Worm (Caenorhabditis elegans): ENCODE measurements around the gene math-15.
"Not testable (repeated sequence)": the region's sequence is repeated elsewhere in the genome, so short reads cannot be mapped to it uniquely, and the experiment has no call there.

The math-15 gene

DNA sequence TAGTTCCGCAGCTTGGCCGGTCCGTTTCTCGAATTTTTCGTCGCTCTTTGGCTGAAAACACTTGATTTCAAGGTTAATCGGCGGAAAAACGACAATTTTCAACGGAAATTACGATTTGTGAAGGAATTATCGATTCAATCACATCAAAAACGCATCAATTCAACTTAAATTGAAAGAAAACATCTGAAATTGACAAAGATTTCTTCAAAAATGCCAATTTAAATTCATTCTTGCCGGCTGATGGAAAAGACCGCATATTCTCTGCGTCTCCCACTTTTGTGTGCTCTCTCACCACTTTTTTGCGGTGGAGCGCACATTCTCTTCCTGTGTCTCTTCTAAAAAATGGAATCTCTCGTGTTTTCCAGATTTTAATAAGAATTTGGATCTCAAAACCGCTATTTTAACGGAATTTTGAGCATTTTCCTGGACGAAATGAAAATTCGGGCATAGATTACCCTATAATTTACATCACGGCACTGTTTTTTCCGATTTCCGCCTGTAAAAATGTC is 4.8 kb upstream of the math-15 start, which contains the start of gene C16C4.18:
TSS of gene C16C4.18 (minus strand) at position 51 of the 509 bp plus-strand sequence.
- not testable (repeated sequence) for TF ChIP-seq madf-5 (GFP tag; IDR thresholded peaks at IDR 0.05); saeg-2 (GFP tag; IDR thresholded peaks at IDR 0.05); lsy-2 (tag; optimal IDR thresholded peaks at IDR 0.05)

- TF ChIP-seq nhr-77 (tag; optimal IDR thresholded peaks at IDR 0.05); mxl-3 (GFP tag; optimal IDR thresholded peaks at IDR 0.05); lin-13 (GFP tag; optimal IDR thresholded peaks at IDR 0.05): not testable (repeated sequence)
Measured at ce11 chrII:1862334-1862733, 3.8 kb upstream of the math-15 start, which contains the start of gene fbxb-98. TSS of gene fbxb-98 (plus strand) at chrII:1862634.

ce11 chrII:1864278-1864677 is 1.9 kb upstream of the math-15 start, which contains the start of gene C16C4.17:
TSS of gene C16C4.17 (plus strand) at chrII:1864578.
- TF ChIP-seq Y75B8A.6 (GFP tag; IDR thresholded peaks at IDR 0.05) (no peak), F37D6.2 (tag; optimal IDR thresholded peaks at IDR 0.05) (no peak), aha-1 (tag) (no peak), daf-8 (GFP tag; IDR thresholded peaks at IDR 0.05) (no peak), hif-1 (tag; optimal IDR thresholded peaks at IDR 0.05) (no peak), nhr-41 (GFP tag; IDR thresholded peaks at IDR 0.05) (no peak), duxl-1 (tag; optimal IDR thresholded peaks at IDR 0.05; ENCODE audit: poor library complexity) (no peak), lin-29 (GFP tag; IDR thresholded peaks at IDR 0.05) (no peak), T26A8.4 (GFP tag; IDR thresholded peaks at IDR 0.05) (no peak), dmd-8 (GFP tag; IDR thresholded peaks at IDR 0.05) (no peak), nhr-77 (tag; optimal IDR thresholded peaks at IDR 0.05) (no peak), daf-19 (GFP tag; conservative IDR thresholded peaks at IDR 0.05) (no peak), lin-39 (tag; optimal IDR thresholded peaks at IDR 0.05) (no peak), sdz-12 (GFP tag; optimal IDR thresholded peaks at IDR 0.05) (no peak), set-16 (GFP tag; IDR thresholded peaks at IDR 0.05) (no peak)

DNA sequence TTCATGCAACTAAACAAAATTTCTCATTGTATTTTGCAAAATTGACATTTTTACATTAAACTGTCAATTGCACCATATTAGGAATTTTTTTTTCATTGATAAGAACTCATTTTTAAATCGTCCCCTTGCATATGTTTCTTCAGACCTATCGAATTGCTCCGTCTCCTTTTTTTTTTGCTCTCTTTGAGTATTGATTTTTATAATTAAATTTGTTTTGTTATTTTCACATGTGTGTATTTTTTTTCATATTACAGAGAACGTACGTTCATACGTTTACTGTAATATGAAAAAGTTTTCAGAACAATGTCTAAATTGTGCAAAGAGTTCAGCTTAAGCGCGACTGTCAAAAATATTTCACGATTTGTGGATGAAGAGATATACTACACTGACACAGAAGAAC is 2.9 kb downstream of the math-15 start, which contains the start of gene math-14:
TSS of gene math-14 (plus strand) at position 301 of the 400 bp plus-strand sequence.
- TF ChIP-seq spr-3 (GFP tag; optimal IDR thresholded peaks at IDR 0.05) (no peak), daf-16 (GFP tag; optimal IDR thresholded peaks at IDR 0.05) (no peak), daf-16 (tag; optimal IDR thresholded peaks at IDR 0.05) (peak; percentile 24)

ce11 chrII:1870875-1871592 is 4.9 kb downstream of the math-15 start, which contains the start of gene math-10:
TSS of gene math-10 (plus strand) at chrII:1871542.
- TF ChIP-seq pqm-1 (tag; optimal IDR thresholded peaks at IDR 0.05) (peak; percentile 8), daf-19 (GFP tag; conservative IDR thresholded peaks at IDR 0.05) (no peak), unc-62 (GFP tag; optimal IDR thresholded peaks at IDR 0.05 in 1 of 2) (peak in 1 of 2 experiments; percentile 79), unc-62 (tag; optimal IDR thresholded peaks at IDR 0.05) (no peak), hlh-11 (tag; optimal IDR thresholded peaks at IDR 0.05) (peak; percentile 54), attf-4 (tag; optimal IDR thresholded peaks at IDR 0.05) (no peak), nhr-48 (tag; optimal IDR thresholded peaks at IDR 0.05) (no peak), D1046.2 (GFP tag; IDR thresholded peaks at IDR 0.05) (no peak), sdz-12 (GFP tag; optimal IDR thresholded peaks at IDR 0.05) (no peak), dmd-6 (GFP tag; IDR thresholded peaks at IDR 0.05) (peak; percentile 55), Y5F2A.4 (GFP tag; optimal IDR thresholded peaks at IDR 0.05) (no peak), daf-8 (GFP tag; IDR thresholded peaks at IDR 0.05) (no peak), spr-1 (tag; optimal IDR thresholded peaks at IDR 0.05) (no peak), nhr-28 (tag; optimal IDR thresholded peaks at IDR 0.05) (peak; percentile 33), lir-3 (tag; optimal IDR thresholded peaks at IDR 0.05) (no peak)
